Fruit fly (Drosophila melanogaster): ENCODE results near the gene Ptpmeg.

Gene Ptpmeg

dm6 chr3L:292146-292776, 35.6 kb upstream of the Ptpmeg start (continued):
- TF ChIP-seq CG31224 (GFP tag; IDR thresholded peaks at IDR 0.05) (no peak), CG8944 (GFP tag; optimal IDR thresholded peaks at IDR 0.05) (no peak), pita (GFP tag; optimal IDR thresholded peaks at IDR 0.05) (peak; percentile 88), nerfin-1 (tag; optimal IDR thresholded peaks at IDR 0.05) (peak; percentile 40), CG13287 (GFP tag; IDR thresholded peaks at IDR 0.05; ENCODE audit: partially characterized antibody) (peak; percentile 24; the same call in 1 of the 2 replicates), E2f2 (GFP tag; IDR thresholded peaks at IDR 0.05) (peak; percentile 96), CG7786 (GFP tag; optimal IDR thresholded peaks at IDR 0.05) (peak; percentile 18), scrt (GFP tag; optimal IDR thresholded peaks at IDR 0.05) (peak; percentile 9), fru (optimal IDR thresholded peaks at IDR 0.05) (no peak), onecut (GFP tag; IDR thresholded peaks at IDR 0.05) (peak; percentile 53; the same call in 1 of the 2 replicates), dpn (GFP tag; optimal IDR thresholded peaks at IDR 0.05) (peak in 1 of 2 experiments; percentile 10), Neu2 (GFP tag; optimal IDR thresholded peaks at IDR 0.05; ENCODE audit: borderline replicate concordance) (peak; percentile 34), Bgb (GFP tag; IDR thresholded peaks at IDR 0.05; ENCODE audit: partially characterized antibody) (peak; percentile 10; the same call in 1 of the 2 replicates), Awh (GFP tag; IDR thresholded peaks at IDR 0.05) (0 out of 2 replicates have a peak, but pooled peaks have one; percentile 30), run (tag; optimal IDR thresholded peaks at IDR 0.05) (no peak), amos (GFP tag; IDR thresholded peaks at IDR 0.05; ENCODE audit: partially characterized antibody) (no peak), Taf1 (GFP tag; IDR thresholded peaks at IDR 0.05) (no peak), pho (GFP tag; optimal IDR thresholded peaks at IDR 0.05) (peak; percentile 10), Max (GFP tag; optimal IDR thresholded peaks at IDR 0.05) (peak; percentile 9), CG8281 (tag; optimal IDR thresholded peaks at IDR 0.05) (peak; percentile 8), CG9932 (GFP tag; IDR thresholded peaks at IDR 0.05) (0 out of 2 replicates have a peak, but pooled peaks have one; percentile 6), CG7556 (GFP tag; optimal IDR thresholded peaks at IDR 0.05) (peak; percentile 12), Sox100B (GFP tag; optimal IDR thresholded peaks at IDR 0.05) (no peak), CG11093 (GFP tag; IDR thresholded peaks at IDR 0.05) (no peak), CG17328 (GFP tag; IDR thresholded peaks at IDR 0.05) (no peak), cwo (GFP tag; optimal IDR thresholded peaks at IDR 0.05) (no peak), otp (GFP tag; IDR thresholded peaks at IDR 0.05) (no peak), CG15601 (tag; optimal IDR thresholded peaks at IDR 0.05) (peak; percentile 29), CoRest (tag; optimal IDR thresholded peaks at IDR 0.05) (peak; percentile 52), Drgx (GFP tag; IDR thresholded peaks at IDR 0.05) (no peak), Dref (GFP tag; IDR thresholded peaks at IDR 0.05) (0 out of 2 replicates have a peak, but pooled peaks have one; percentile 29), nmo (GFP tag; optimal IDR thresholded peaks at IDR 0.05) (peak; percentile 27), CG1832 (GFP tag; optimal IDR thresholded peaks at IDR 0.05) (no peak), dmrt99B (tag; optimal IDR thresholded peaks at IDR 0.05) (no peak), btn (GFP tag; optimal IDR thresholded peaks at IDR 0.05) (no peak), chinmo (GFP tag; IDR thresholded peaks at IDR 0.05; ENCODE audit: partially characterized antibody) (peak; percentile 81; the same call in 2 of the 4 replicates), CG32772 (GFP tag; IDR thresholded peaks at IDR 0.05) (peak; percentile 58), YL-1 (GFP tag; optimal IDR thresholded peaks at IDR 0.05) (peak; percentile 68), CG1792 (GFP tag; optimal IDR thresholded peaks at IDR 0.05) (peak; percentile 28), mam (GFP tag; optimal IDR thresholded peaks at IDR 0.05) (no peak), Stat92E (GFP tag; optimal IDR thresholded peaks at IDR 0.05) (peak in 1 of 3 experiments; percentile 71), knrl (GFP tag; IDR thresholded peaks at IDR 0.05; ENCODE audit: partially characterized antibody) (peak; percentile 42; the same call in 2 of the 3 replicates), CG6854 (GFP tag; optimal IDR thresholded peaks at IDR 0.05) (no peak), Nf-YC (tag; optimal IDR thresholded peaks at IDR 0.05) (peak; percentile 11), shn (GFP tag; optimal IDR thresholded peaks at IDR 0.05) (peak; percentile 6), CG11560 (tag; IDR thresholded peaks at IDR 0.05) (no peak), gcm (GFP tag; optimal IDR thresholded peaks at IDR 0.05) (no peak), crol (GFP tag; IDR thresholded peaks at IDR 0.05) (no peak), Med (GFP tag) (peak; percentile 79)

Measured in whole organism, embryonic.